Fruit fly (Drosophila melanogaster) S2 (cell line): ENCODE results near the gene f.

Experiments used
- CG8478 ChIP-seq: fragments of >200 bp; optimal IDR thresholded peaks from 2 replicates; lab custom pipeline; 2018
- CTCF ChIP-seq, 2 experiments: fragments of >200 bp; optimal IDR thresholded peaks; 2 replicates each; lab custom pipeline; 2018

DNA sequence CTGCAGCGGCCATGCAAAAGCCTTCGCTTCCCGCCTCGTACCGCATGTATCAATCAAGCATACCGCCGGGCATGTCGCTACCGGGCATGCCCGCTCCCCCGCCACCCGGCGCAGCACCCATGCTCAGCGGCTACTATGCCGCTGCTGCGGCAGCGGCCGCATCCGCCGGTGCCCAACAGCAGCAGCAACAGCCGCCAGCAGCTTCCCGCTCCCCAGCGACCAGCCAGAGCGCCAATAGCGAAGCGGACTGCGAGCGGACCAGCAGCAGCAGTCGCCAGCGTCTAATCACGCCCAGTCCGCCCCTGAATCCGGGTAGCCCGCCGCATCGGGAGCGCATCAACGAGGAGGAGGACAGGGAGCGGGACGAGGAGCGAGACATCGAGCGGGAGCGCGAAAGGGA, 90.1 kb downstream of the f start:
- TF ChIP-seq CG8478 (lab: Kevin White, UChicago) (no peak), CTCF (optimal IDR thresholded peaks at IDR 0.05; lab: Kevin White, UChicago) (no peak)
